Worm (Caenorhabditis elegans) whole organism, L1 larva: ENCODE results near the gene T04C12.11.
A peak's percentile ranks its signal among the peaks of the same experiment; 100 is the strongest.

Experiments
- Y116A8C.19 ChIP-seq: sonication (generic microtip); optimal IDR thresholded peaks from 2 replicates; lab custom pipeline; 2016; ENCODE audit warnings: missing compliant biosample characterization, missing genetic modification characterization, borderline replicate concordance
- aly-2 ChIP-seq: fragments of 150-350 bp; optimal IDR thresholded peaks from 2 replicates; lab custom pipeline; 2014; ENCODE audit warnings: missing biosample characterization, missing genetic modification characterization
- ama-1 ChIP-seq: fragments of 150-350 bp; optimal IDR thresholded peaks from 2 replicates; lab custom pipeline; 2014
- ceh-8 ChIP-seq: fragments of 200-800 bp; sonication (Bioruptor generic); optimal IDR thresholded peaks from 2 replicates; lab custom pipeline; 2018; ENCODE audit warnings: mild to moderate bottlenecking, missing genetic modification characterization, moderate library complexity, missing compliant biosample characterization
- ceh-82 ChIP-seq, 3 experiments: fragments of 150-350 bp in 1 of 3; sonication (generic microtip) in 2 of 3; optimal IDR thresholded peaks; 2 replicates each; lab custom pipeline; 2014 to 2017; ENCODE audit warnings: missing biosample characterization in 3 of 3, missing genetic modification characterization in 3 of 3
- ces-1 ChIP-seq: fragments of 150-350 bp; optimal IDR thresholded peaks from 2 replicates; lab custom pipeline; 2014; ENCODE audit warnings: missing biosample characterization, missing genetic modification reagents, missing genetic modification characterization
- dpl-1 ChIP-seq, 3 experiments: fragments of 150-350 bp in 2 of 3; sonication (generic microtip) in 1 of 3; optimal IDR thresholded peaks; 2 replicates each; lab custom pipeline; 2014 to 2017; ENCODE audit warnings: missing biosample characterization in 3 of 3, missing genetic modification characterization in 3 of 3, missing genetic modification reagents in 3 of 3
- dsc-1 ChIP-seq: sonication (generic microtip); optimal IDR thresholded peaks from 2 replicates; lab custom pipeline; 2016; ENCODE audit warnings: mild to moderate bottlenecking, missing genetic modification characterization, missing compliant biosample characterization
- efl-1 ChIP-seq, 4 experiments: fragments of 150-350 bp; optimal IDR thresholded peaks in 3 of 4; peaks in 1 of 4; 1 replicate in 1 of 4; 2 replicates in 3 of 4; lab custom pipeline; 2014; ENCODE audit warnings: missing biosample characterization in 2 of 4, missing genetic modification characterization in 2 of 4, missing genetic modification reagents in 2 of 4
- efl-3 ChIP-seq: fragments of 200-800 bp; sonication (Bioruptor generic); optimal IDR thresholded peaks from 2 replicates; lab custom pipeline; 2018; ENCODE audit warnings: mild to moderate bottlenecking, missing genetic modification characterization, missing compliant biosample characterization
- egl-27 ChIP-seq, 2 experiments: fragments of 150-350 bp in 1 of 2; sonication (generic microtip); optimal IDR thresholded peaks; 3 replicates each; lab custom pipeline; 2017 to 2018; ENCODE audit warnings: missing biosample characterization in 2 of 2, missing genetic modification characterization in 2 of 2, missing genetic modification reagents in 2 of 2
- elt-3 ChIP-seq, 6 experiments: fragments of 150-350 bp in 1 of 6; sonication (generic microtip); optimal IDR thresholded peaks; 2 replicates each; lab custom pipeline; 2017 to 2018; ENCODE audit warnings: missing biosample characterization in 6 of 6, missing genetic modification characterization in 6 of 6, inconsistent platforms in 1 of 6
- ets-5 ChIP-seq: fragments of 200-800 bp; sonication (Bioruptor generic); IDR thresholded peaks from 2 replicates; pipeline ENCODE4 v1.3.6; 2022; ENCODE audit warnings: missing genetic modification characterization, missing compliant biosample characterization
- fos-1 ChIP-seq: fragments of 150-350 bp; optimal IDR thresholded peaks from 2 replicates; lab custom pipeline; 2014; ENCODE audit warnings: missing biosample characterization, missing genetic modification characterization
- irx-1 ChIP-seq: sonication (generic microtip); optimal IDR thresholded peaks from 2 replicates; lab custom pipeline; 2016; ENCODE audit warnings: missing genetic modification characterization, missing compliant biosample characterization
- lin-14 ChIP-seq: fragments of 200-800 bp; sonication (Bioruptor generic); optimal IDR thresholded peaks from 2 replicates; lab custom pipeline; 2018; ENCODE audit warnings: mild to moderate bottlenecking, missing genetic modification characterization, moderate library complexity, missing compliant biosample characterization
- lin-35 ChIP-seq, 2 experiments: fragments of 150-350 bp; optimal IDR thresholded peaks; 2 replicates each; lab custom pipeline; 2014; ENCODE audit warnings: missing biosample characterization in 2 of 2, missing genetic modification characterization in 2 of 2, missing genetic modification reagents in 2 of 2
- lin-39 ChIP-seq: fragments of 150-350 bp; optimal IDR thresholded peaks from 2 replicates; lab custom pipeline; 2014; ENCODE audit warnings: missing biosample characterization, missing genetic modification reagents, missing genetic modification characterization
- lir-3 ChIP-seq: sonication (generic microtip); optimal IDR thresholded peaks from 2 replicates; lab custom pipeline; 2016; ENCODE audit warnings: mild to moderate bottlenecking, missing genetic modification characterization, moderate library complexity, missing compliant biosample characterization; ENCODE audit not compliant: poor library complexity
- lsy-2 ChIP-seq, 2 experiments: fragments of 150-350 bp; optimal IDR thresholded peaks; 2 replicates each; lab custom pipeline; 2014; ENCODE audit warnings: missing biosample characterization in 2 of 2, missing genetic modification characterization in 2 of 2
- mab-9 ChIP-seq: fragments of 200-800 bp; sonication (Bioruptor generic); IDR thresholded peaks from 2 replicates; pipeline ENCODE4 v1.3.6; 2022; ENCODE audit warnings: missing genetic modification reagents, missing genetic modification characterization, missing compliant biosample characterization
- mdl-1 ChIP-seq, 2 experiments: fragments of 150-350 bp; optimal IDR thresholded peaks; 2 replicates each; lab custom pipeline; 2014 to 2017; ENCODE audit warnings: missing biosample characterization in 2 of 2, missing genetic modification characterization in 2 of 2, inconsistent platforms in 1 of 2
- mef-2 ChIP-seq: fragments of 150-350 bp; optimal IDR thresholded peaks from 2 replicates; lab custom pipeline; 2014; ENCODE audit warnings: missing biosample characterization, missing genetic modification characterization
- mep-1 ChIP-seq: fragments of 150-350 bp; optimal IDR thresholded peaks from 2 replicates; lab custom pipeline; 2014; ENCODE audit warnings: missing biosample characterization, missing genetic modification characterization
- nhr-11 ChIP-seq: fragments of 150-350 bp; optimal IDR thresholded peaks from 2 replicates; lab custom pipeline; 2014; ENCODE audit warnings: missing biosample characterization, missing genetic modification characterization
- nhr-12 ChIP-seq: sonication (generic microtip); optimal IDR thresholded peaks from 2 replicates; lab custom pipeline; 2017; ENCODE audit warnings: missing biosample characterization, missing genetic modification characterization
- nhr-19 ChIP-seq: fragments of 200-800 bp; sonication (Bioruptor generic); conservative IDR thresholded peaks from 2 replicates; pipeline ENCODE4 v1.3.6; 2022; ENCODE audit warnings: missing genetic modification characterization, missing compliant biosample characterization
- nhr-20 ChIP-seq: sonication (generic microtip); optimal IDR thresholded peaks from 2 replicates; lab custom pipeline; 2016; ENCODE audit warnings: mild to moderate bottlenecking, missing genetic modification characterization, missing compliant biosample characterization
- nhr-28 ChIP-seq: fragments of 150-350 bp; optimal IDR thresholded peaks from 2 replicates; lab custom pipeline; 2014; ENCODE audit warnings: missing biosample characterization, missing genetic modification characterization
- nhr-47 ChIP-seq: sonication (generic microtip); optimal IDR thresholded peaks from 2 replicates; lab custom pipeline; 2016; ENCODE audit warnings: mild to moderate bottlenecking, missing genetic modification characterization, moderate library complexity, missing compliant biosample characterization
- nhr-71 ChIP-seq: sonication (generic microtip); optimal IDR thresholded peaks from 2 replicates; lab custom pipeline; 2016; ENCODE audit warnings: mild to moderate bottlenecking, missing genetic modification characterization, moderate library complexity, missing compliant biosample characterization
- nhr-77 ChIP-seq: fragments of 150-350 bp; optimal IDR thresholded peaks from 2 replicates; lab custom pipeline; 2014; ENCODE audit warnings: missing biosample characterization, missing genetic modification characterization
- nhr-84 ChIP-seq: sonication (generic microtip); optimal IDR thresholded peaks from 2 replicates; lab custom pipeline; 2017; ENCODE audit warnings: missing biosample characterization, missing genetic modification characterization
- nhr-90 ChIP-seq: sonication (generic microtip); optimal IDR thresholded peaks from 2 replicates; lab custom pipeline; 2016; ENCODE audit warnings: mild to moderate bottlenecking, missing genetic modification characterization, missing compliant biosample characterization; ENCODE audit not compliant: poor library complexity
- pag-3 ChIP-seq: sonication (generic microtip); optimal IDR thresholded peaks from 2 replicates; lab custom pipeline; 2017; ENCODE audit warnings: missing genetic modification characterization, mild to moderate bottlenecking, missing compliant biosample characterization, antibody characterized with exemption, borderline replicate concordance; ENCODE audit not compliant: insufficient read depth
- pax-3 ChIP-seq: fragments of 200-800 bp; sonication (Bioruptor generic); optimal IDR thresholded peaks from 2 replicates; lab custom pipeline; 2018; ENCODE audit warnings: mild to moderate bottlenecking, missing genetic modification characterization, moderate library complexity, missing compliant biosample characterization
- rnt-1 ChIP-seq: sonication (generic microtip); optimal IDR thresholded peaks from 2 replicates; lab custom pipeline; 2016; ENCODE audit warnings: mild to moderate bottlenecking, missing genetic modification characterization, moderate library complexity, missing compliant biosample characterization
- snpc-4 ChIP-seq: fragments of 150-350 bp; optimal IDR thresholded peaks from 2 replicates; lab custom pipeline; 2014; ENCODE audit warnings: missing biosample characterization, missing genetic modification characterization
- snu-23 ChIP-seq: sonication (generic microtip); optimal IDR thresholded peaks from 2 replicates; lab custom pipeline; 2016; ENCODE audit warnings: missing genetic modification characterization, missing compliant biosample characterization
- sup-37 ChIP-seq: fragments of 200-800 bp; sonication (Bioruptor generic); optimal IDR thresholded peaks from 2 replicates; lab custom pipeline; 2018; ENCODE audit warnings: mild to moderate bottlenecking, missing genetic modification characterization, missing compliant biosample characterization
- swsn-7 ChIP-seq: sonication (generic microtip); optimal IDR thresholded peaks from 2 replicates; lab custom pipeline; 2016; ENCODE audit warnings: missing genetic modification characterization, missing compliant biosample characterization
- tbx-2 ChIP-seq: sonication (generic microtip); optimal IDR thresholded peaks from 2 replicates; lab custom pipeline; 2016; ENCODE audit warnings: missing genetic modification characterization, missing compliant biosample characterization
- unc-130 ChIP-seq: fragments of 150-350 bp; optimal IDR thresholded peaks from 2 replicates; lab custom pipeline; 2017; ENCODE audit warnings: missing biosample characterization, missing genetic modification characterization, inconsistent platforms
- unc-98 ChIP-seq: fragments of 200-800 bp; sonication (Bioruptor generic); IDR thresholded peaks from 2 replicates; pipeline ENCODE4 v1.3.6; 2022; ENCODE audit warnings: missing genetic modification characterization, missing compliant biosample characterization
- xbp-1 ChIP-seq: sonication (generic microtip); optimal IDR thresholded peaks from 2 replicates; lab custom pipeline; 2016; ENCODE audit warnings: missing genetic modification characterization, missing compliant biosample characterization
- zag-1 ChIP-seq: fragments of 150-350 bp; optimal IDR thresholded peaks from 2 replicates; lab custom pipeline; 2014; ENCODE audit warnings: missing biosample characterization, missing genetic modification characterization
- ztf-11 ChIP-seq, 2 experiments: sonication (generic microtip); optimal IDR thresholded peaks; 2 replicates each; lab custom pipeline; 2016 to 2017; ENCODE audit warnings: missing genetic modification characterization in 2 of 2, missing biosample characterization in 1 of 2, missing compliant biosample characterization in 1 of 2
- ztf-4 ChIP-seq: fragments of 150-350 bp; optimal IDR thresholded peaks from 2 replicates; lab custom pipeline; 2014; ENCODE audit warnings: missing biosample characterization, missing genetic modification characterization

T04C12.11 gene

DNA sequence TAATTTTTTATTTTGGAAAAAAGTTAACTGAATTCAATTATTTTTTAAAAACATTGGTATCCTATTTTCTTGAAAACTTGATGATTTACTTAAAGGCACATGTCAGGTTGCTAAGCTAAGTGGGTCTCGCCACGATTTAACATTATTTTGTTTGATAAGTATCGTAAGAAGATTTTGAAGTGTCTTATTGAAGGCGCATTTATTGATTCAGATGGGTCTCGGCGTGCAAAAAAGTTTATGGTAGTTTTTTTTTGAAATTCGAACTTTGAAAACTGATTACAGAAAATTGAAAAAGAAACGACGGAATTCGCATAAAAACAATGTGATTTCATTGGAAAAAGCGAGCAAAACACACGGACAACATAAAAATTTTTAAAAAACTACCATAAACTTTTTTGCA is 22.9 kb upstream of the T04C12.11 start:
- no peak for TF ChIP-seq elt-3 (tag; optimal IDR thresholded peaks at IDR 0.05; lab: Kevin White, UChicago)
- TF ChIP-seq fos-1, result no peak
- no peak for TF ChIP-seq mef-2 (tag; lab: Kevin White, UChicago)
- TF ChIP-seq dsc-1 (tag; lab: Kevin White, UChicago), result no peak
- no peak for TF ChIP-seq mdl-1 (tag; optimal IDR thresholded peaks at IDR 0.05; lab: Kevin White, UChicago)
- TF ChIP-seq dpl-1 (GFP tag; optimal IDR thresholded peaks at IDR 0.05; lab: Kevin White, UChicago), result no peak
- no peak for TF ChIP-seq swsn-7 (tag; lab: Kevin White, UChicago)
- no peak for TF ChIP-seq ets-5 (GFP tag; lab: Robert Waterston, UW)
- no peak for TF ChIP-seq lin-39 (tag; lab: Kevin White, UChicago)
- TF ChIP-seq zag-1 (tag; lab: Kevin White, UChicago), result no peak
- no peak for TF ChIP-seq snpc-4
- TF ChIP-seq sup-37 (GFP tag; lab: Kevin White, UChicago), result no peak
- no peak for TF ChIP-seq nhr-84 (tag; lab: Kevin White, UChicago)

DNA sequence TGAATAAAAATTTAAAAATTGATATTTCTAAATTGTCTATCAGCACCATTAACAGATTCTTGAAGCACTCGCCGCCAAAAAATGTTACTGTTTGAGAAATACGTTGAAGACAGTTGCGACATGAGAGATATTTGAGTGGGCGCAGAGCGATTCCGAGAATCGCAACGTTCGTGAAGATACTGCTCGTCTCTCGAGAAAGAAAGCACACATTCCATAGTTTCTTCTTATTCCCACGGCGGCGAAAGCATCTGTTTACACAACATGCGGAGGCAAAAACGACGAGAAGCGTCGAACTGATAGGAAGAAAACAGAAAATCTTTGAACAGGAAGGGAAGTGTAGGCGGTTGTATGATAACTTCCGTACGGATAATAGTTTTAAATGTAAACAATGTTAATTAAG is 22.4 kb upstream of the T04C12.11 start:
- TF ChIP-seq unc-98 (GFP tag; lab: Robert Waterston, UW), result no peak
- peak; percentile 21 for TF ChIP-seq lir-3 (tag; lab: Kevin White, UChicago)
- peak; percentile 93 for TF ChIP-seq nhr-71
- TF ChIP-seq snu-23, result peak; percentile 76
- no peak for TF ChIP-seq efl-3 (GFP tag; lab: Kevin White, UChicago)
- peak in 1 of 2 experiments; percentile 22 for TF ChIP-seq mdl-1 (tag; optimal IDR thresholded peaks at IDR 0.05; lab: Kevin White, UChicago)
- TF ChIP-seq ama-1, result peak; percentile 83
- peak; percentile 37 for TF ChIP-seq xbp-1 (tag; lab: Kevin White, UChicago)
- no peak for TF ChIP-seq pax-3 (tag; lab: Kevin White, UChicago)
- peak; percentile 71 for TF ChIP-seq nhr-47 (tag; lab: Kevin White, UChicago)
- no peak for TF ChIP-seq dpl-1 (GFP tag; optimal IDR thresholded peaks at IDR 0.05; lab: Kevin White, UChicago)
- TF ChIP-seq nhr-12 (tag; lab: Kevin White, UChicago), result no peak
- peak; percentile 1 to 55 (median 34) for TF ChIP-seq ceh-82 (tag; optimal IDR thresholded peaks at IDR 0.05; lab: Kevin White, UChicago)
- TF ChIP-seq lsy-2 (tag; optimal IDR thresholded peaks at IDR 0.05; lab: Kevin White, UChicago), result peak; percentile 32 to 44
- peak; percentile 96 for TF ChIP-seq aly-2
- peak; percentile 58 for TF ChIP-seq tbx-2 (tag; lab: Kevin White, UChicago)
- peak; percentile 12 for TF ChIP-seq fos-1
- TF ChIP-seq nhr-20 (tag; lab: Kevin White, UChicago), result peak; percentile 80
- no peak for TF ChIP-seq ets-5 (GFP tag; lab: Robert Waterston, UW)
- TF ChIP-seq rnt-1, result peak; percentile 88
- no peak for TF ChIP-seq lin-35 (GFP tag; optimal IDR thresholded peaks at IDR 0.05; lab: Kevin White, UChicago)
- TF ChIP-seq dsc-1 (tag; lab: Kevin White, UChicago), result peak; percentile 67
- TF ChIP-seq ztf-4 (tag; lab: Kevin White, UChicago), result peak; percentile 81
- TF ChIP-seq swsn-7 (tag; lab: Kevin White, UChicago), result peak; percentile 68
- peak; percentile 49 for TF ChIP-seq irx-1 (tag; lab: Kevin White, UChicago)
- peak; percentile 25 to 39 for TF ChIP-seq efl-1 (optimal IDR thresholded peaks at IDR 0.05; lab: Kevin White, UChicago)
- TF ChIP-seq efl-1 (GFP tag; optimal IDR thresholded peaks at IDR 0.05 in 1 of 2; lab: Kevin White, UChicago), result peak in 1 of 2 experiments; percentile 81
- TF ChIP-seq lin-14 (GFP tag; lab: Kevin White, UChicago), result peak; percentile 88
- TF ChIP-seq nhr-84 (tag; lab: Kevin White, UChicago), result no peak
- peak; percentile 23 for TF ChIP-seq lin-39 (tag; lab: Kevin White, UChicago)
- TF ChIP-seq pag-3 (tag; lab: Kevin White, UChicago), result peak; percentile 40
- no peak for TF ChIP-seq ztf-11 (tag; optimal IDR thresholded peaks at IDR 0.05; lab: Kevin White, UChicago)
- peak; percentile 35 for TF ChIP-seq unc-130
- TF ChIP-seq nhr-28 (tag; lab: Kevin White, UChicago), result no peak
- peak; percentile 81 for TF ChIP-seq nhr-11 (tag; lab: Kevin White, UChicago)
- peak; percentile 78 for TF ChIP-seq nhr-77 (tag; lab: Kevin White, UChicago)
- TF ChIP-seq egl-27 (tag; optimal IDR thresholded peaks at IDR 0.05; lab: Kevin White, UChicago), result peak in 1 of 2 experiments; percentile 24
- no peak for TF ChIP-seq mab-9 (GFP tag; lab: Robert Waterston, UW)
- peak; percentile 71 for TF ChIP-seq sup-37 (GFP tag; lab: Kevin White, UChicago)
- TF ChIP-seq mep-1 (tag; lab: Kevin White, UChicago), result peak; percentile 49
- no peak for TF ChIP-seq ces-1 (GFP tag; lab: Kevin White, UChicago)
- TF ChIP-seq nhr-19 (GFP tag; lab: Robert Waterston, UW), result peak; percentile 84
- no peak for TF ChIP-seq ceh-8 (GFP tag; lab: Kevin White, UChicago)
- TF ChIP-seq Y116A8C.19, result no peak
- TF ChIP-seq nhr-90 (tag; lab: Kevin White, UChicago), result peak; percentile 24
